Fruit fly (Drosophila melanogaster): ENCODE measurements around the gene Poxm.

DNA sequence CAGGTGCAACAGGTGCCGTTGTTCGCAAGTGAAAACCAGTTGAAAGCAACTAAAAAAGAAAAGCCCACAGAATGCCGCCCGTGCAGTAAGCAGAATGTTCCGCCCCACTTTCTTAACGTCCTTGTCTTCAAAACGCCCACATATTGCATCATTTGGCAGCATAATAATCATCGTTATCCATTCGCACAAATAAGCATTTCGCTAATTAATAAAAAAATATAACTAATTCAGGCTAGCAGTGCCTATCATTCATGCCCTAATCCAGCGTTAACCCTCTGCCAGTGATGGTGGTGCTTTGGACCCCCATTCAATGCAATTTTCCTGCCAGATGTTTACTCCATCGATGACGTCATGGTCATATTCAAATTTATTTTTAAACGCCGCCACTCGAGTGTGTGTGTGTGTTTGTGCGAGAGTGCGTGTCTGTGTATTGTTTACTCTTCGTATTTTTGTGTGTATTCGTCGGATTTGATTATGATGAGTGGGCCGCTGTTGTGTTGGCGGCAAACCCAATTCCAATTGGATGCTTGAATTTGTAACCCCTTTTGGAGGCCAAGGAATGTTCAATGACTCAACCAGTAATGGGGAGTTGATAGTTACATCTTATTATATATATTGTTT, 23.9 kb upstream of the Poxm start:
- TF ChIP-seq lola (GFP tag; optimal IDR thresholded peaks at IDR 0.05) (no peak), usp (GFP tag; optimal IDR thresholded peaks at IDR 0.05) (no peak), Myc (optimal IDR thresholded peaks at IDR 0.05) (no peak), h (GFP tag; optimal IDR thresholded peaks at IDR 0.05) (no peak), fru (GFP tag; optimal IDR thresholded peaks at IDR 0.05) (no peak), psq (GFP tag; optimal IDR thresholded peaks at IDR 0.05) (no peak), Rel (GFP tag; optimal IDR thresholded peaks at IDR 0.05) (no peak), Rel (tag; optimal IDR thresholded peaks at IDR 0.05) (no peak), HLH106 (tag; optimal IDR thresholded peaks at IDR 0.05) (no peak), Hr78 (GFP tag; optimal IDR thresholded peaks at IDR 0.05) (no peak), jim (GFP tag; optimal IDR thresholded peaks at IDR 0.05) (no peak), OdsH (GFP tag; optimal IDR thresholded peaks at IDR 0.05) (no peak), br (GFP tag; optimal IDR thresholded peaks at IDR 0.05) (no peak), Abd-B (GFP tag; optimal IDR thresholded peaks at IDR 0.05) (no peak)
